Fruit fly (Drosophila melanogaster) whole organism, wandering third instar larva: Measurements from ENCODE around the gene mTerf3.

ENCODE experiments used
- CG32264 ChIP-seq: fragments of 200-800 bp; sonication (Bioruptor generic); optimal IDR thresholded peaks from 2 replicates; lab custom pipeline; 2016; ENCODE audit warnings: missing biosample characterization, missing genetic modification characterization
- Hr78 ChIP-seq: fragments of >200 bp; optimal IDR thresholded peaks from 2 replicates; lab custom pipeline; 2017; ENCODE audit warnings: missing biosample characterization, missing genetic modification characterization
- Jra ChIP-seq: sonication (Bioruptor generic); optimal IDR thresholded peaks from 2 replicates; lab custom pipeline; 2016; ENCODE audit warnings: missing biosample characterization, missing genetic modification characterization
- br ChIP-seq: fragments of 200-800 bp; sonication (Bioruptor generic); optimal IDR thresholded peaks from 2 replicates; lab custom pipeline; 2016; ENCODE audit warnings: missing biosample characterization, missing genetic modification characterization
- dmrt93B ChIP-seq: fragments of 200-800 bp; sonication (Bioruptor generic); optimal IDR thresholded peaks from 2 replicates; lab custom pipeline; 2018; ENCODE audit warnings: missing biosample characterization, mild to moderate bottlenecking, missing genetic modification characterization
- h ChIP-seq: fragments of 200-800 bp; sonication (Bioruptor generic); optimal IDR thresholded peaks from 3 replicates; lab custom pipeline; 2016; ENCODE audit warnings: missing biosample characterization, mild to moderate bottlenecking, missing genetic modification characterization

dm6 chr3L:20474197-20474788 lies 46.3 kb downstream of the mTerf3 start, which contains the start of gene isoQC:
- TF ChIP-seq h (GFP tag; lab: Kevin White, UChicago) (no peak), dmrt93B (GFP tag; lab: Kevin White, UChicago) (no peak), Jra (GFP tag; lab: Kevin White, UChicago) (no peak), br (no peak), CG32264 (no peak), Hr78 (GFP tag; lab: Kevin White, UChicago) (no peak)
